Worm (Caenorhabditis elegans): ENCODE results near the gene F18A11.3.

Gene F18A11.3

DNA sequence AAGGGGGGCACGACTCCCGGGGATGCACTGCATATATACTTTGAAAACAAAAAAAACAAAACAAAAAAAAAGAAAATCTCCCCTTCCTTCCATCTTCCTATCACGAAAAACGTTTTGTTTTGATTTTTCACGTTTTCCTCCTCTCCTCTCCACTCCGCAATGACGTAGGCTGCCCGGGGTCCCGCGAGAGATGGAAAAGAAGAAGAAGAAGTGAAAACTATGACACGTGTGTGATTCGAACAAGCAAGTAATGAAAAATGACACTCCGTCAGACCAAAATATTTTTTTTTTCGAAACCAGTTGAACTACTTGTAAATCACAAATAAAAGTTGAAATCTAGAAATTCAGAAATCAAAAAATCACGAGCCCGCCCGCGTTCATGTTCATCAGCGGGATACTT lies 28.6 kb upstream of the F18A11.3 start:
- no peak for TF ChIP-seq zag-1 (tag; optimal IDR thresholded peaks at IDR 0.05)
- no peak for TF ChIP-seq elt-1 (tag; optimal IDR thresholded peaks at IDR 0.05)
- no peak for TF ChIP-seq nhr-237 (tag; optimal IDR thresholded peaks at IDR 0.05)
- TF ChIP-seq nhr-67 (tag; optimal IDR thresholded peaks at IDR 0.05), result no peak
- TF ChIP-seq mdl-1 (tag; optimal IDR thresholded peaks at IDR 0.05), result peak; percentile 32
- peak; percentile 39 for TF ChIP-seq nfya-1 (tag; optimal IDR thresholded peaks at IDR 0.05; ENCODE audit: insufficient read depth)
- no peak for TF ChIP-seq tbx-2 (tag; optimal IDR thresholded peaks at IDR 0.05)

- TF ChIP-seq sea-2 (GFP tag; optimal IDR thresholded peaks at IDR 0.05) (no peak), nhr-25 (tag; optimal IDR thresholded peaks at IDR 0.05) (no peak), nhr-237 (tag; optimal IDR thresholded peaks at IDR 0.05) (no peak), daf-12 (tag; optimal IDR thresholded peaks at IDR 0.05) (no peak)
Measured at ce11 chrII:13059196-13059595, 22.6 kb upstream of the F18A11.3 start.

ce11 chrII:13056580-13056979 lies 19.9 kb upstream of the F18A11.3 start, which contains the start of gene zyx-1:
zyx-1 (plus strand) TSS chrII:13056910.
- TF ChIP-seq nhr-12 (tag; optimal IDR thresholded peaks at IDR 0.05), result no peak
- TF ChIP-seq ceh-9 (tag; optimal IDR thresholded peaks at IDR 0.05), result no peak
- TF ChIP-seq ceh-82 (tag; optimal IDR thresholded peaks at IDR 0.05), result no peak
- no peak for TF ChIP-seq ceh-16 (tag; optimal IDR thresholded peaks at IDR 0.05)
- TF ChIP-seq R02D3.7 (tag; optimal IDR thresholded peaks at IDR 0.05), result no peak
- TF ChIP-seq unc-62 (GFP tag; optimal IDR thresholded peaks at IDR 0.05), result no peak
- no peak for TF ChIP-seq sea-2 (GFP tag; optimal IDR thresholded peaks at IDR 0.05)
- TF ChIP-seq fkh-10 (GFP tag; optimal IDR thresholded peaks at IDR 0.05), result no peak
- no peak for TF ChIP-seq hmg-11 (tag; optimal IDR thresholded peaks at IDR 0.05)
- no peak for TF ChIP-seq elt-1 (tag; optimal IDR thresholded peaks at IDR 0.05)
- no peak for TF ChIP-seq fos-1 (tag; optimal IDR thresholded peaks at IDR 0.05)
- TF ChIP-seq nhr-43 (tag; optimal IDR thresholded peaks at IDR 0.05; ENCODE audit: poor library complexity, severe bottlenecking), result no peak
- TF ChIP-seq ztf-11 (tag; optimal IDR thresholded peaks at IDR 0.05), result no peak
- TF ChIP-seq lin-15B (tag; optimal IDR thresholded peaks at IDR 0.05), result no peak
- no peak for TF ChIP-seq skn-1 (tag; optimal IDR thresholded peaks at IDR 0.05)

DNA sequence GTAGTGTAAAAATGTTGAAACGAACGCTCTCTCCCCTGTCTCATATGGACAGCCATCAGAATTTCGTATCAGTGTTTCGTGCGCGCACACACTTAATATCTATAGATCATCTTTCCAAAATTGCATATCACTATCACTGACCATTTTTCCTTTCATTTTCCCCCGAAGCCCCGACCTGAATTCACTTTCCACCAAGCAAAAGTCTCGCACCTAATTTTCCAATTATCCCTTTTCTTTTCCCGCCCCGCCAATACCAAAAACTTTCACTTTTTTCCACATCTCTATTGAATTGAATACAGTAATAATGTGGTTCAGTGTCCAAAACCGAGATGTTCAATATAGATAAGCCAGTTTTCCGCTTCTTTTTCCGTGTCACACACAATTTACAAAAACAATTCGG lies 16.8 kb upstream of the F18A11.3 start:
- TF ChIP-seq nhr-43 (tag; optimal IDR thresholded peaks at IDR 0.05; ENCODE audit: poor library complexity, severe bottlenecking) (no peak), fkh-2 (tag; optimal IDR thresholded peaks at IDR 0.05) (no peak), pha-4 (tag; optimal IDR thresholded peaks at IDR 0.05) (no peak), unc-62 (GFP tag; optimal IDR thresholded peaks at IDR 0.05) (no peak), daf-12 (tag; optimal IDR thresholded peaks at IDR 0.05) (no peak), ztf-4 (tag; optimal IDR thresholded peaks at IDR 0.05) (no peak), ceh-28 (tag; optimal IDR thresholded peaks at IDR 0.05) (no peak), ztf-11 (tag; optimal IDR thresholded peaks at IDR 0.05) (no peak), nhr-23 (tag; optimal IDR thresholded peaks at IDR 0.05) (peak; percentile 35)

- TF ChIP-seq lin-15B (tag; optimal IDR thresholded peaks at IDR 0.05) (no peak), egl-27 (tag; optimal IDR thresholded peaks at IDR 0.05) (no peak), fkh-10 (GFP tag; optimal IDR thresholded peaks at IDR 0.05) (no peak), snpc-4 (tag; optimal IDR thresholded peaks at IDR 0.05) (no peak), hmg-11 (tag; optimal IDR thresholded peaks at IDR 0.05) (no peak), ZK546.5 (tag; optimal IDR thresholded peaks at IDR 0.05) (no peak), elt-2 (tag; optimal IDR thresholded peaks at IDR 0.05) (no peak), nhr-76 (tag; optimal IDR thresholded peaks at IDR 0.05) (no peak), zag-1 (tag; optimal IDR thresholded peaks at IDR 0.05) (no peak), jun-1 (tag; optimal IDR thresholded peaks at IDR 0.05) (no peak), unc-39 (tag; optimal IDR thresholded peaks at IDR 0.05) (no peak), ceh-16 (tag; optimal IDR thresholded peaks at IDR 0.05) (no peak), ztf-4 (tag; optimal IDR thresholded peaks at IDR 0.05) (no peak), nhr-12 (tag; optimal IDR thresholded peaks at IDR 0.05) (no peak), ceh-28 (tag; optimal IDR thresholded peaks at IDR 0.05) (no peak), daf-12 (tag; optimal IDR thresholded peaks at IDR 0.05) (no peak), ceh-82 (tag; optimal IDR thresholded peaks at IDR 0.05) (no peak)
Measured at ce11 chrII:13050050-13050449, 13.4 kb upstream of the F18A11.3 start.
